Fruit fly (Drosophila melanogaster): ENCODE measurements around the gene Hsc70-3.

Gene Hsc70-3

DNA sequence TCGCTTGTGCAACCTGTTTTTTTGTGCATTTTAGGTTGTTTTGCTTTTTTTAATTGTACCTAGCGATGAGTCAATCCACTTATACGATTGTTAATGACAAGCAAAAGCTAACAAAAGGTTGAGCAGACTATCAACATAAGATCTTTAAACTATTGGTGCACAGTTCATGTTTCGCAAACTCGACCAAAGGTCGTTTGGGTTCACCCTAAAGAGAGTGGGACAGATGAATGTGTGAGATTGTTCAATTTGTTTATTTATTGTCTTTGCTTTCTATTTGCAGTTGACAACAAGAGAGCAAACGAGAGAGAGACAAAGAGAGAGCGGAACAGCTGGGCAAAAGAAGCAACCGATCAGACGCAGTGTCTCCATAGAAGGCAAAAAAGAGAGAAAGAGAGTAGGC lies 16.1 kb upstream of the Hsc70-3 start (continued):
- TF ChIP-seq CG2202 (tag; optimal IDR thresholded peaks at IDR 0.05), result peak; percentile 8
- TF ChIP-seq sr (GFP tag; IDR thresholded peaks at IDR 0.05), result no peak
- peak; percentile 15 for TF ChIP-seq CG8924 (tag; optimal IDR thresholded peaks at IDR 0.05)
- no peak for TF ChIP-seq CG12236 (GFP tag; optimal IDR thresholded peaks at IDR 0.05)
- TF ChIP-seq ash1 (GFP tag; optimal IDR thresholded peaks at IDR 0.05), result no peak
- TF ChIP-seq otp (GFP tag; IDR thresholded peaks at IDR 0.05), result no peak
- no peak for TF ChIP-seq br (optimal IDR thresholded peaks at IDR 0.05)
- peak; percentile 55 for TF ChIP-seq CG6813 (GFP tag; optimal IDR thresholded peaks at IDR 0.05)
- TF ChIP-seq sob (GFP tag; IDR thresholded peaks at IDR 0.05), result no peak
- no peak for TF ChIP-seq CG14050 (GFP tag; IDR thresholded peaks at IDR 0.05)
- TF ChIP-seq Six4 (GFP tag; optimal IDR thresholded peaks at IDR 0.05), result peak; percentile 10
- TF ChIP-seq en (GFP tag; optimal IDR thresholded peaks at IDR 0.05), result no peak
- no peak for TF ChIP-seq cg (GFP tag; optimal IDR thresholded peaks at IDR 0.05)
- no peak for TF ChIP-seq Scr (GFP tag; IDR thresholded peaks at IDR 0.05; ENCODE audit: partially characterized antibody)
- no peak for TF ChIP-seq schlank (tag; optimal IDR thresholded peaks at IDR 0.05)
- TF ChIP-seq CG14965 (GFP tag; optimal IDR thresholded peaks at IDR 0.05; ENCODE audit: borderline replicate concordance), result no peak
- TF ChIP-seq CG32532 (GFP tag; IDR thresholded peaks at IDR 0.05), result no peak
- TF ChIP-seq CG6254 (GFP tag; optimal IDR thresholded peaks at IDR 0.05), result peak; percentile 51
- TF ChIP-seq CG17385 (GFP tag; optimal IDR thresholded peaks at IDR 0.05), result peak; percentile 22
- no peak for TF ChIP-seq CG12071 (GFP tag; optimal IDR thresholded peaks at IDR 0.05)
- no peak for TF ChIP-seq gem (tag; optimal IDR thresholded peaks at IDR 0.05)
- no peak for TF ChIP-seq ab (GFP tag; optimal IDR thresholded peaks at IDR 0.05)
- TF ChIP-seq CG3163 (GFP tag; optimal IDR thresholded peaks at IDR 0.05), result peak; percentile 34
- no peak for TF ChIP-seq CG11456 (GFP tag; IDR thresholded peaks at IDR 0.05)
- no peak for TF ChIP-seq Myb (GFP tag; optimal IDR thresholded peaks at IDR 0.05)
- no peak for TF ChIP-seq CG1602 (GFP tag; optimal IDR thresholded peaks at IDR 0.05)
- no peak for TF ChIP-seq CHES-1-like (GFP tag; optimal IDR thresholded peaks at IDR 0.05)
- peak; percentile 57 for TF ChIP-seq kni (GFP tag; optimal IDR thresholded peaks at IDR 0.05)
- no peak for TF ChIP-seq tgo (GFP tag; IDR thresholded peaks at IDR 0.05)
- no peak for TF ChIP-seq CG11504 (tag; optimal IDR thresholded peaks at IDR 0.05)
- no peak for TF ChIP-seq hth (optimal IDR thresholded peaks at IDR 0.05)
- TF ChIP-seq wek (GFP tag; optimal IDR thresholded peaks at IDR 0.05), result peak; percentile 78
- no peak for TF ChIP-seq Sry-δ (GFP tag; optimal IDR thresholded peaks at IDR 0.05)
- no peak for TF ChIP-seq zfh1 (GFP tag; IDR thresholded peaks at IDR 0.05)
- TF ChIP-seq CG15696 (tag; optimal IDR thresholded peaks at IDR 0.05), result peak; percentile 6
- no peak for TF ChIP-seq CG8944 (GFP tag; optimal IDR thresholded peaks at IDR 0.05)
- TF ChIP-seq Dp (GFP tag; optimal IDR thresholded peaks at IDR 0.05), result no peak
- TF ChIP-seq bsh (GFP tag; optimal IDR thresholded peaks at IDR 0.05), result peak; percentile 34 to 51
- TF ChIP-seq CG4282 (GFP tag; optimal IDR thresholded peaks at IDR 0.05), result no peak
- 0 out of 2 replicates have a peak, but pooled peaks have one; percentile 15 for TF ChIP-seq chm (GFP tag; IDR thresholded peaks at IDR 0.05)
- no peak for TF ChIP-seq Rfx (GFP tag; IDR thresholded peaks at IDR 0.05)
- TF ChIP-seq ac (GFP tag; optimal IDR thresholded peaks at IDR 0.05), result no peak
- no peak for TF ChIP-seq Sox100B (GFP tag; optimal IDR thresholded peaks at IDR 0.05)
- TF ChIP-seq CG15269 (tag; optimal IDR thresholded peaks at IDR 0.05), result no peak
- TF ChIP-seq stwl (tag; optimal IDR thresholded peaks at IDR 0.05), result no peak
- no peak for TF ChIP-seq Fer2 (tag; optimal IDR thresholded peaks at IDR 0.05)
- TF ChIP-seq Trl (optimal IDR thresholded peaks at IDR 0.05), result peak; percentile 51 to 74
- TF ChIP-seq Trl (GFP tag; optimal IDR thresholded peaks at IDR 0.05), result peak; percentile 4
- TF ChIP-seq CG7745 (tag; optimal IDR thresholded peaks at IDR 0.05), result no peak
- no peak for TF ChIP-seq Elba2 (GFP tag; optimal IDR thresholded peaks at IDR 0.05)
- no peak for TF ChIP-seq NK7.1 (GFP tag; optimal IDR thresholded peaks at IDR 0.05)
- TF ChIP-seq CG12769 (tag; optimal IDR thresholded peaks at IDR 0.05), result no peak
- TF ChIP-seq CG9727 (GFP tag; optimal IDR thresholded peaks at IDR 0.05), result peak; percentile 10
